Fruit fly (Drosophila melanogaster) Kc167 (cell line): Measurements from ENCODE around the gene CG8135.

ENCODE experiments used
- Myc ChIP-seq: fragments of >200 bp; optimal IDR thresholded peaks from 2 replicates; lab custom pipeline; 2017; ENCODE audit warnings: missing external identifiers
- Sin3A ChIP-seq: fragments of >200 bp; optimal IDR thresholded peaks from 2 replicates; lab custom pipeline; 2018; ENCODE audit warnings: missing external identifiers
- h ChIP-seq: fragments of >200 bp; optimal IDR thresholded peaks from 3 replicates; lab custom pipeline; 2018; ENCODE audit warnings: missing external identifiers
- psq ChIP-seq: fragments of >200 bp; optimal IDR thresholded peaks from 2 replicates; lab custom pipeline; 2017; ENCODE audit warnings: missing external identifiers
- ttk ChIP-seq: sonication (Bioruptor generic); optimal IDR thresholded peaks from 2 replicates; lab custom pipeline; 2017; ENCODE audit warnings: missing external identifiers

dm6 chr3R:9417577-9418334, 13.6 kb downstream of the CG8135 start, which contains the start of gene ps:
- TF ChIP-seq psq (lab: Kevin White, UChicago) (no peak), ttk (lab: Kevin White, UChicago) (no peak), Sin3A (no peak), h (lab: Kevin White, UChicago) (no peak), Myc (lab: Kevin White, UChicago) (no peak)
